Fruit fly (Drosophila melanogaster): Measurements from ENCODE around the gene skd.

Gene skd

DNA sequence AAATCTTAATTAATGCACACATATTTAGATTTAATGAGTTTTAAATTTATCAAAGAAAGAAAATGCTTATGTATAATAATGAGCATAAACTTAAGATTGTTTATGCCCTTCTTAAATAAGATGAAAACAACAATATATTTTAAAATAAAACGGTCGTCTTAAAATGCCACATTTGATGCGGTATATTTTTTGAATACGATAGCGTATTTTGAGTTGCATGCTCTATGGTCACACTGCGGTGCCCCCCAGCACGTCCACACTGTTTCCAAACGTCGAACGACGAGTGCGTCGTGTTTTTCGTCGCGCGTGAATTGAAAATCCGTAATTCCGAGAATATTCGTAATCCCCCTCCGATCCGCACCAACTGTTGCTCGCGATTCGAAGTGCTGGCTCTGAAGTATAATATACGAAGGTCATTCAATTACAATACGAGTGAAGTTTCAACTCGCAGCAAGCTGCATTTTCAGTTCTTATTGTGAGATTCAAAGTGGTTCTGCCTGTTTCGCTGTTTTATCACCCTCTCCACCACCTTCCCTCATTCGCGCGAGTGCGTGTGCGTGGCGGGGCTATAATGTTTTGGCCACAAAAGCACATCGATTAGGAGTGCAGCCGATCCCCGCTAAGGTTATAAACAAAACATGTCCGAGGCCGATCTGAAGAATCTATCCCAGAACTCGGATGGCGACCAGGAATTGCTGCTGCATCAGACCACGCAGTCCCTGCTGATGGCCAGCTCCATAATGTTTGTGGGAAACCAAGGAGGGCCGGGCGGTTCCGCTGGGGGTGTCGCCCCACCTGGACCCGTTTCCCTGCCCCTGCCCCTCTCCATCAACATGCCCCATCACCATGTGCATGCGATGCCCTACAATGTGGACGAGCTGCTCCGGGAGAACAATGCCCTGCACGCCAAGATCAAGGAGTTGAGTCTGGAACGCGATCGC, 7.3 kb upstream of the skd start, which contains the start of gene siz (continued):
- peak; percentile 5 for TF ChIP-seq salm (tag; optimal IDR thresholded peaks at IDR 0.05)
- no peak for TF ChIP-seq ttk (GFP tag; IDR thresholded peaks at IDR 0.05)
- TF ChIP-seq CG33213 (GFP tag; optimal IDR thresholded peaks at IDR 0.05), result no peak
- peak; percentile 14 for TF ChIP-seq B-H2 (GFP tag; optimal IDR thresholded peaks at IDR 0.05)
- TF ChIP-seq CG6654 (GFP tag; optimal IDR thresholded peaks at IDR 0.05), result no peak
- TF ChIP-seq CG13296 (GFP tag; optimal IDR thresholded peaks at IDR 0.05), result peak; percentile 47
- no peak for TF ChIP-seq CG9437 (GFP tag; optimal IDR thresholded peaks at IDR 0.05)
- TF ChIP-seq gt (GFP tag; IDR thresholded peaks at IDR 0.05), result no peak
- 0 out of 2 replicates have a peak, but pooled peaks have one; percentile 24 for TF ChIP-seq Atf6 (GFP tag; IDR thresholded peaks at IDR 0.05)
- peak; percentile 67 for TF ChIP-seq HmgZ (tag; optimal IDR thresholded peaks at IDR 0.05)
- no peak for TF ChIP-seq psq (GFP tag; optimal IDR thresholded peaks at IDR 0.05)
- no peak for TF ChIP-seq Lim3 (GFP tag; IDR thresholded peaks at IDR 0.05)
- TF ChIP-seq Dref (GFP tag; IDR thresholded peaks at IDR 0.05), result no peak; the same call in 1 of the 2 replicates
- TF ChIP-seq fru (optimal IDR thresholded peaks at IDR 0.05), result no peak
- no peak for TF ChIP-seq fd64A (GFP tag; optimal IDR thresholded peaks at IDR 0.05)
- TF ChIP-seq CG30403 (GFP tag; optimal IDR thresholded peaks at IDR 0.05), result peak; percentile 9
- TF ChIP-seq Gug (GFP tag; IDR thresholded peaks at IDR 0.05), result no peak
- peak; percentile 70 for TF ChIP-seq CG14710 (tag; optimal IDR thresholded peaks at IDR 0.05)
- TF ChIP-seq gcm (GFP tag; optimal IDR thresholded peaks at IDR 0.05), result peak; percentile 26
- peak; percentile 17 for TF ChIP-seq lilli (GFP tag; optimal IDR thresholded peaks at IDR 0.05)
- no peak for TF ChIP-seq z (GFP tag; IDR thresholded peaks at IDR 0.05)
- TF ChIP-seq Eip74EF (GFP tag; optimal IDR thresholded peaks at IDR 0.05), result peak in 1 of 2 experiments; percentile 22
- TF ChIP-seq so (GFP tag; IDR thresholded peaks at IDR 0.05), result peak; percentile 18; the same call in 1 of the 3 replicates
- TF ChIP-seq D19A (tag; optimal IDR thresholded peaks at IDR 0.05), result peak; percentile 6
- TF ChIP-seq ro (GFP tag; IDR thresholded peaks at IDR 0.05), result no peak
- TF ChIP-seq CG12391 (tag; optimal IDR thresholded peaks at IDR 0.05), result peak; percentile 75
- no peak for TF ChIP-seq CG32772 (GFP tag; IDR thresholded peaks at IDR 0.05)
- TF ChIP-seq CG18599 (GFP tag; optimal IDR thresholded peaks at IDR 0.05), result no peak
- no peak for TF ChIP-seq CG9215 (GFP tag; IDR thresholded peaks at IDR 0.05)
- no peak for TF ChIP-seq exex (tag; optimal IDR thresholded peaks at IDR 0.05)
- no peak for TF ChIP-seq pfk (GFP tag; optimal IDR thresholded peaks at IDR 0.05)
- TF ChIP-seq Nf-YC (tag; optimal IDR thresholded peaks at IDR 0.05), result peak; percentile 47
- no peak for TF ChIP-seq dan (GFP tag; IDR thresholded peaks at IDR 0.05)
- TF ChIP-seq Sin3A (optimal IDR thresholded peaks at IDR 0.05), result no peak
- TF ChIP-seq ranshi (GFP tag; IDR thresholded peaks at IDR 0.05), result peak; percentile 26; the same call in 1 of the 2 replicates
- TF ChIP-seq en (GFP tag; optimal IDR thresholded peaks at IDR 0.05), result no peak
- no peak for TF ChIP-seq CG14441 (GFP tag; IDR thresholded peaks at IDR 0.05)
- peak; percentile 63 for TF ChIP-seq scrt (GFP tag; optimal IDR thresholded peaks at IDR 0.05)
- peak; percentile 67 for TF ChIP-seq Bgb (GFP tag; IDR thresholded peaks at IDR 0.05; ENCODE audit: partially characterized antibody)
- TF ChIP-seq CG13287 (GFP tag; IDR thresholded peaks at IDR 0.05; ENCODE audit: partially characterized antibody), result peak; percentile 42; the same call in 1 of the 2 replicates
- TF ChIP-seq CG34224 (GFP tag; IDR thresholded peaks at IDR 0.05; ENCODE audit: partially characterized antibody), result peak; percentile 45; the same call in 2 of the 3 replicates
- TF ChIP-seq Adf1 (GFP tag; IDR thresholded peaks at IDR 0.05), result peak; percentile 12; the same call in 1 of the 2 replicates
- no peak for TF ChIP-seq CG2889 (GFP tag; IDR thresholded peaks at IDR 0.05)
- peak; percentile 29 for TF ChIP-seq CG10431 (GFP tag; optimal IDR thresholded peaks at IDR 0.05)
- TF ChIP-seq dm (GFP tag; optimal IDR thresholded peaks at IDR 0.05), result no peak
- TF ChIP-seq odd (GFP tag; optimal IDR thresholded peaks at IDR 0.05), result peak; percentile 17
- no peak for TF ChIP-seq Ptx1 (GFP tag; IDR thresholded peaks at IDR 0.05)
- TF ChIP-seq CG6683 (GFP tag; optimal IDR thresholded peaks at IDR 0.05), result peak; percentile 8
- no peak for TF ChIP-seq vnd (GFP tag; IDR thresholded peaks at IDR 0.05; ENCODE audit: partially characterized antibody)
